Fruit fly (Drosophila melanogaster) whole organism, pupa: Measurements from ENCODE around the gene Ugt36E1.

Experiments
- CG10348 ChIP-seq: fragments of 200-800 bp; sonication (Bioruptor generic); IDR thresholded peaks from 2 replicates; pipeline ENCODE4 v1.3.6; 2022; ENCODE audit warnings: missing biosample characterization, missing genetic modification characterization
- CG12605 ChIP-seq: fragments of 200-800 bp; sonication (Bioruptor generic); IDR thresholded peaks from 2 replicates; pipeline ENCODE4 v1.3.6; 2022; ENCODE audit warnings: missing biosample characterization, missing genetic modification characterization
- CG13204 ChIP-seq: fragments of 200-800 bp; sonication (Bioruptor generic); optimal IDR thresholded peaks from 2 replicates; lab custom pipeline; 2018; ENCODE audit warnings: missing biosample characterization, mild to moderate bottlenecking, missing genetic modification characterization, moderate library complexity
- CG14655 ChIP-seq: fragments of 200-800 bp; sonication (Bioruptor generic); optimal IDR thresholded peaks from 3 replicates; lab custom pipeline; 2017; ENCODE audit warnings: mild to moderate bottlenecking, missing biosample characterization, missing genetic modification reagents, missing genetic modification characterization
- CG15710 ChIP-seq: fragments of 200-800 bp; sonication (Bioruptor generic); optimal IDR thresholded peaks from 2 replicates; lab custom pipeline; 2018; ENCODE audit warnings: missing biosample characterization, mild to moderate bottlenecking, missing genetic modification characterization, moderate library complexity
- CG17806 ChIP-seq: fragments of 200-800 bp; sonication (Bioruptor generic); optimal IDR thresholded peaks from 2 replicates; lab custom pipeline; 2018; ENCODE audit warnings: missing biosample characterization, mild to moderate bottlenecking, missing genetic modification characterization, moderate library complexity
- CG32121 ChIP-seq: fragments of 200-800 bp; sonication (Bioruptor generic); IDR thresholded peaks from 2 replicates; pipeline ENCODE4 v1.3.6; 2022; ENCODE audit warnings: missing biosample characterization, missing genetic modification characterization
- CG34367 ChIP-seq: fragments of 200-800 bp; sonication (Bioruptor generic); optimal IDR thresholded peaks from 2 replicates; lab custom pipeline; 2018; ENCODE audit warnings: missing biosample characterization, mild to moderate bottlenecking, missing genetic modification characterization
- CG4496 ChIP-seq: fragments of 200-800 bp; sonication (Bioruptor generic); IDR thresholded peaks from 3 replicates; pipeline ENCODE4 v1.3.6; 2022; ENCODE audit warnings: missing biosample characterization, missing genetic modification characterization
- CG8159 ChIP-seq: fragments of 200-800 bp; sonication (Bioruptor generic); optimal IDR thresholded peaks from 3 replicates; lab custom pipeline; 2018; ENCODE audit warnings: missing biosample characterization, mild to moderate bottlenecking, missing genetic modification characterization, moderate library complexity
- CG8301 ChIP-seq: fragments of 200-800 bp; sonication (Bioruptor generic); optimal IDR thresholded peaks from 2 replicates; lab custom pipeline; 2018; ENCODE audit warnings: missing biosample characterization, mild to moderate bottlenecking, missing genetic modification characterization
- CG9948 ChIP-seq: fragments of 200-800 bp; sonication (Bioruptor generic); optimal IDR thresholded peaks from 2 replicates; lab custom pipeline; 2018; ENCODE audit warnings: missing biosample characterization, mild to moderate bottlenecking, missing genetic modification characterization, moderate library complexity
- D1 ChIP-seq: fragments of 200-800 bp; sonication (Bioruptor generic); optimal IDR thresholded peaks from 2 replicates; lab custom pipeline; 2018; ENCODE audit warnings: missing biosample characterization, mild to moderate bottlenecking, missing genetic modification characterization, moderate library complexity
- EcR ChIP-seq: fragments of 200-800 bp; sonication (Bioruptor generic); optimal IDR thresholded peaks from 3 replicates; lab custom pipeline; 2019; ENCODE audit warnings: missing biosample characterization, missing genetic modification characterization, mild to moderate bottlenecking, moderate library complexity, missing genetic modification reagents
- Ets98B ChIP-seq: fragments of 200-800 bp; sonication (Bioruptor generic); IDR thresholded peaks from 2 replicates; pipeline ENCODE4 v1.3.6; 2022; ENCODE audit warnings: missing biosample characterization, missing genetic modification characterization
- Pif1A ChIP-seq: fragments of 200-800 bp; sonication (Bioruptor generic); optimal IDR thresholded peaks from 3 replicates; lab custom pipeline; 2016; ENCODE audit warnings: missing biosample characterization, missing genetic modification characterization
- Pif1B ChIP-seq: fragments of 200-800 bp; sonication (Bioruptor generic); optimal IDR thresholded peaks from 3 replicates; lab custom pipeline; 2016; ENCODE audit warnings: missing biosample characterization, missing genetic modification characterization
- Snoo ChIP-seq: fragments of 200-800 bp; sonication (Bioruptor generic); optimal IDR thresholded peaks from 3 replicates; lab custom pipeline; 2017; ENCODE audit warnings: missing biosample characterization, mild to moderate bottlenecking, missing genetic modification characterization, inconsistent platforms
- fd96Ca ChIP-seq: fragments of 200-800 bp; sonication (Bioruptor generic); IDR thresholded peaks from 3 replicates; pipeline ENCODE4 v1.3.6; 2022; ENCODE audit warnings: missing biosample characterization, missing genetic modification characterization
- gl ChIP-seq: fragments of 200-800 bp; sonication (Bioruptor generic); optimal IDR thresholded peaks from 2 replicates; lab custom pipeline; 2018; ENCODE audit warnings: missing biosample characterization, mild to moderate bottlenecking, missing genetic modification characterization
- rn ChIP-seq: fragments of 200-800 bp; sonication (Bioruptor generic); IDR thresholded peaks from 2 replicates; pipeline ENCODE4 v1.3.6; 2022; ENCODE audit warnings: missing biosample characterization, missing genetic modification characterization

Ugt36E1 gene

dm6 chr2L:18805637-18806403 is 20.8 kb upstream of the Ugt36E1 start:
- TF ChIP-seq CG15710 (peak; percentile 31), CG12605 (no peak), fd96Ca (GFP tag; lab: Robert Waterston, UW) (no peak), Snoo (tag; lab: Kevin White, UChicago) (peak; percentile 19), CG9948 (peak; percentile 10), CG8159 (peak; percentile 44)

- TF ChIP-seq CG10348 (no peak), CG34367 (tag; lab: Kevin White, UChicago) (no peak), fd96Ca (GFP tag; lab: Robert Waterston, UW) (no peak), Pif1B (GFP tag; lab: Kevin White, UChicago) (no peak), CG15710 (no peak), Pif1A (GFP tag; lab: Kevin White, UChicago) (no peak), Snoo (tag; lab: Kevin White, UChicago) (no peak)
Observed at dm6 chr2L:18808754-18809329, 17.7 kb upstream of the Ugt36E1 start.

dm6 chr2L:18809486-18809885 is 17.1 kb upstream of the Ugt36E1 start:
- TF ChIP-seq CG15710 (no peak), CG8301 (no peak), Pif1A (GFP tag; lab: Kevin White, UChicago) (no peak), rn (no peak), CG17806 (tag; lab: Kevin White, UChicago) (no peak), D1 (tag; lab: Kevin White, UChicago) (no peak), Snoo (tag; lab: Kevin White, UChicago) (no peak), CG14655 (GFP tag; lab: Kevin White, UChicago) (no peak), Pif1B (GFP tag; lab: Kevin White, UChicago) (no peak), EcR (GFP tag; lab: Kevin White, UChicago) (no peak), CG34367 (tag; lab: Kevin White, UChicago) (no peak)

dm6 chr2L:18810960-18811642 is 15.5 kb upstream of the Ugt36E1 start, which contains the start of the genes CG10570 and CG42502:
Gene CG10570 (minus strand): TSS chr2L:18811252.
Gene CG42502 (minus strand): TSS chr2L:18811252.
- no peak for TF ChIP-seq CG10348
- TF ChIP-seq CG9948 = no peak
- TF ChIP-seq CG15710 = peak; percentile 62
- no peak for TF ChIP-seq D1 (tag; lab: Kevin White, UChicago)
- peak; percentile 64 for TF ChIP-seq CG8159
- TF ChIP-seq Pif1A (GFP tag; lab: Kevin White, UChicago) = no peak
- peak; percentile 60 for TF ChIP-seq CG13204 (GFP tag; lab: Kevin White, UChicago)
- TF ChIP-seq Pif1B (GFP tag; lab: Kevin White, UChicago) = peak; percentile 2
- TF ChIP-seq Snoo (tag; lab: Kevin White, UChicago) = no peak
- TF ChIP-seq CG8301 = no peak
- TF ChIP-seq CG17806 (tag; lab: Kevin White, UChicago) = peak; percentile 8
- TF ChIP-seq Ets98B = no peak
- peak; percentile 52; the same call in 2 of the 3 replicates for TF ChIP-seq CG4496 (GFP tag; lab: Robert Waterston, UW)
- TF ChIP-seq EcR (GFP tag; lab: Kevin White, UChicago) = no peak
- no peak for TF ChIP-seq CG34367 (tag; lab: Kevin White, UChicago)
- TF ChIP-seq rn = no peak
- TF ChIP-seq CG14655 (GFP tag; lab: Kevin White, UChicago) = peak; percentile 3

dm6 chr2L:18812348-18812747 is 14.2 kb upstream of the Ugt36E1 start, which contains the start of the genes CG17325 and CG42305:
Gene CG17325 (plus strand): TSS chr2L:18812648.
Gene CG42305 (plus strand): TSS chr2L:18812648.
- TF ChIP-seq CG13204 (GFP tag; lab: Kevin White, UChicago) (no peak), D1 (tag; lab: Kevin White, UChicago) (no peak), CG17806 (tag; lab: Kevin White, UChicago) (no peak), CG14655 (GFP tag; lab: Kevin White, UChicago) (no peak), Pif1A (GFP tag; lab: Kevin White, UChicago) (no peak), rn (no peak), Snoo (tag; lab: Kevin White, UChicago) (no peak)

dm6 chr2L:18812755-18813154 is 13.8 kb upstream of the Ugt36E1 start:
- TF ChIP-seq gl (tag; lab: Kevin White, UChicago) (no peak), D1 (tag; lab: Kevin White, UChicago) (no peak), CG12605 (no peak), EcR (GFP tag; lab: Kevin White, UChicago) (no peak), CG8159 (no peak), CG17806 (tag; lab: Kevin White, UChicago) (no peak), CG9948 (no peak), CG10348 (no peak), fd96Ca (GFP tag; lab: Robert Waterston, UW) (no peak), Pif1A (GFP tag; lab: Kevin White, UChicago) (no peak), CG14655 (GFP tag; lab: Kevin White, UChicago) (no peak), CG34367 (tag; lab: Kevin White, UChicago) (no peak), CG32121 (GFP tag; lab: Robert Waterston, UW) (no peak), CG13204 (GFP tag; lab: Kevin White, UChicago) (no peak), Ets98B (no peak), Snoo (tag; lab: Kevin White, UChicago) (no peak), Pif1B (GFP tag; lab: Kevin White, UChicago) (no peak), CG4496 (GFP tag; lab: Robert Waterston, UW) (no peak)
